Worm (Caenorhabditis elegans): ENCODE data around the gene ddx-17.

The ddx-17 gene

ce11 chrV:14012002-14012554 lies at the start of gene ddx-17, which contains the start of gene aip-1:
Gene ddx-17 (minus strand): TSS chrV:14012052.
Gene aip-1 (plus strand): TSS chrV:14012333.
- no peak for TF ChIP-seq let-526 (GFP tag; IDR thresholded peaks at IDR 0.05)
- TF ChIP-seq mes-4 (tag; optimal IDR thresholded peaks at IDR 0.05) = no peak
- peak; percentile 92 for TF ChIP-seq atf-7 (tag; optimal IDR thresholded peaks at IDR 0.05)
- TF ChIP-seq efl-1 (GFP tag; optimal IDR thresholded peaks at IDR 0.05) = peak; percentile 81
- no peak for TF ChIP-seq B0035.1 (tag; optimal IDR thresholded peaks at IDR 0.05)
- no peak for TF ChIP-seq gei-17 (GFP tag; optimal IDR thresholded peaks at IDR 0.05)
- no peak for TF ChIP-seq unc-62 (GFP tag; optimal IDR thresholded peaks at IDR 0.05)
- TF ChIP-seq snpc-4 (GFP tag; optimal IDR thresholded peaks at IDR 0.05) = no peak
- TF ChIP-seq snpc-4 (tag; optimal IDR thresholded peaks at IDR 0.05) = peak; percentile 2 to 71 (median 41)
- no peak for TF ChIP-seq ztf-25 (GFP tag; IDR thresholded peaks at IDR 0.05)
- TF ChIP-seq F39B2.1 (GFP tag; IDR thresholded peaks at IDR 0.05) = no peak
- peak; percentile 41; the same call in 1 of the 2 replicates for TF ChIP-seq ceh-91 (GFP tag; IDR thresholded peaks at IDR 0.05)
- no peak for TF ChIP-seq sdz-38 (tag; optimal IDR thresholded peaks at IDR 0.05)
- peak; percentile 52 for TF ChIP-seq ceh-27 (GFP tag; optimal IDR thresholded peaks at IDR 0.05)
- TF ChIP-seq akir-1 (GFP tag; optimal IDR thresholded peaks at IDR 0.05) = no peak
- TF ChIP-seq hsf-1 (GFP tag; IDR thresholded peaks at IDR 0.05) = peak; percentile 81
- no peak for TF ChIP-seq somi-1 (GFP tag; optimal IDR thresholded peaks at IDR 0.05)
- TF ChIP-seq egl-18 (GFP tag; IDR thresholded peaks at IDR 0.05) = no peak
- peak; percentile 50 for TF ChIP-seq madf-8 (GFP tag; conservative IDR thresholded peaks at IDR 0.05)
- TF ChIP-seq ZK185.1 (tag; optimal IDR thresholded peaks at IDR 0.05; ENCODE audit: poor library complexity, severe bottlenecking) = peak; percentile 5
- peak in 1 of 3 experiments; percentile 70 for TF ChIP-seq lin-35 (GFP tag; optimal IDR thresholded peaks at IDR 0.05)
- TF ChIP-seq rcor-1 (GFP tag; IDR thresholded peaks at IDR 0.05) = peak; percentile 74
- peak; percentile 40; the same call in 1 of the 2 replicates for TF ChIP-seq D2030.7 (GFP tag; IDR thresholded peaks at IDR 0.05)
- TF ChIP-seq cebp-1 (GFP tag; IDR thresholded peaks at IDR 0.05) = peak; percentile 10; the same call in 1 of the 2 replicates
- TF ChIP-seq cebp-1 (tag; optimal IDR thresholded peaks at IDR 0.05) = peak; percentile 91
- TF ChIP-seq F37B4.10 (GFP tag; IDR thresholded peaks at IDR 0.05) = no peak
- TF ChIP-seq ceh-100 (GFP tag; IDR thresholded peaks at IDR 0.05) = no peak
- TF ChIP-seq lin-40 (tag; optimal IDR thresholded peaks at IDR 0.05) = peak; percentile 71
- TF ChIP-seq F57C9.4 (tag; optimal IDR thresholded peaks at IDR 0.05) = no peak
- no peak for TF ChIP-seq ceh-79 (tag; optimal IDR thresholded peaks at IDR 0.05)
- no peak for TF ChIP-seq dpff-1 (tag; optimal IDR thresholded peaks at IDR 0.05)
- TF ChIP-seq tlf-1 (GFP tag; optimal IDR thresholded peaks at IDR 0.05) = peak; percentile 52
- no peak for TF ChIP-seq sea-2 (GFP tag; IDR thresholded peaks at IDR 0.05)
- no peak for TF ChIP-seq aptf-2 (GFP tag; conservative IDR thresholded peaks at IDR 0.05)
- peak; percentile 67; the same call in 1 of the 2 replicates for TF ChIP-seq dox-1 (GFP tag; IDR thresholded peaks at IDR 0.05)
- TF ChIP-seq mel-28 (tag; optimal IDR thresholded peaks at IDR 0.05; ENCODE audit: borderline replicate concordance) = no peak
- no peak for TF ChIP-seq lag-1 (GFP tag; IDR thresholded peaks at IDR 0.05)
- peak; percentile 32 for TF ChIP-seq xnd-1 (tag; optimal IDR thresholded peaks at IDR 0.05)
- TF ChIP-seq repo-1 (tag; optimal IDR thresholded peaks at IDR 0.05) = no peak
- TF ChIP-seq cebp-2 (GFP tag; IDR thresholded peaks at IDR 0.05) = no peak
- TF ChIP-seq Y53G8AR.9 (GFP tag; conservative IDR thresholded peaks at IDR 0.05) = 0 out of 2 replicates have a peak, but pooled peaks have one; percentile 45
- no peak for TF ChIP-seq ztf-6 (GFP tag; IDR thresholded peaks at IDR 0.05)
- TF ChIP-seq rec-8 (tag; optimal IDR thresholded peaks at IDR 0.05) = no peak
- TF ChIP-seq F49E8.2 (tag; optimal IDR thresholded peaks at IDR 0.05; ENCODE audit: insufficient read depth) = no peak
- peak; percentile 51 for TF ChIP-seq egrh-3 (GFP tag; IDR thresholded peaks at IDR 0.05)
- no peak for TF ChIP-seq tbx-9 (tag; optimal IDR thresholded peaks at IDR 0.05; ENCODE audit: borderline replicate concordance)
- no peak for TF ChIP-seq F10E7.11 (tag; optimal IDR thresholded peaks at IDR 0.05)
- peak; percentile 58 for TF ChIP-seq lin-54 (GFP tag; optimal IDR thresholded peaks at IDR 0.05)

All from whole organism, young adult.